Fruit fly (Drosophila melanogaster): ENCODE data around the gene CG12539.

The CG12539 gene

DNA sequence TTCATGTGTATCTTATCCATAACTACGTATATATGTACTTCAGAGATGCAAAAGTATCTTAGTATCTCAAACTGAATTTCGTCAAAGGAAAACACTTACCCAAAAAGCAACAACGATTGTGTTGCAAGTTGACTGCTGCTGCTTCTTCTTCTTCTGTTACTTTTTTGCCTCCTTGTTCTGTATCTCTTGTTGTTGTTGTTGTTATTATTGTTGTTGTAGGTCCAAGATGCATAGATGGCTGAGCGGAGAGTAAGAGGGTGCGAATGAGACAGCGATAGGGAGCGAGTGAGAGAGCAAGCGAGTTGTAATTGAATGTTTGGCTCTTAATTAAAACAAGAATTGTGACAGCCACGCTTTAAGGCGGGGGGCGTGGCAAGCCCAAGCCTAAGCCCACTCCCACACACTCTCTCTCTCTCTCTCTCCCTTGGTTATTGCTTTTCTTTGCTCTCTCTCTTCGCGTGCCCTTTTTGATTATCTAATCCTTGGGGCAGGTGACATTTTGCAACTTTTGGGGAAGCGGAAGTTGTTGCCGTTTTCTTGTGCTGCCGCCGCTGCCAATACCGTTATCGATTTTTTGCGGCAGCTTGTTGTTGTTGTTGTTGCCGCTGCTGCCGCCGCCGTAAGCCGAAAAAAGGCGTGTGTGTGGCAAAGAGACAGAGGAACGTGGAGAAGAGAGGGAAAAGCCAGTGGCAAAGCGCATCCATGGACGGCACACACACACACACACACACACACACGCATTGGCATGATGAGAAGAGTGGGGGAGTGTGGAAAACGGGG lies 19.7 kb downstream of the CG12539 start:
- TF ChIP-seq CG17801 (GFP tag; optimal IDR thresholded peaks at IDR 0.05; ENCODE audit: partially characterized antibody) = no peak

- no peak for TF ChIP-seq CG17801 (GFP tag; optimal IDR thresholded peaks at IDR 0.05; ENCODE audit: partially characterized antibody)
Measured at dm6 chrX:14812239-14812638, 32.3 kb downstream of the CG12539 start.

DNA sequence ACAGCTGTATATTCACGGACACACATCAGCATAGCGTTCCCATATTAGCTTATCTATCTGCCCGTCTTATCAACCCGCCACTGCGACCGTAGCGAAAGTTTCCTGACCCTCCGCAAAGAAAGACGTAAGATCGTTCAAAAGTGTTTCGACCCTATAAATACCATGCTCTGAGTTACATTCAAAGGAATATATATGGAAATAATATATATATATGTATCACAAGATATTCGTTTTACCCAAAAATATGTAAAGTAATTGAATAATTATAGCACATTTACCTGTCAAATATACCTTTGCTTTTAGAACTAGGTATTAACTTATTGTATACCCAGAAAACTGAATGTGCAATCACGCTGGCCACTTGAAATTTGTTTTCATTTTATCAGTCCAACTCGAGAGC lies 34.1 kb downstream of the CG12539 start:
- TF ChIP-seq CG17801 (GFP tag; optimal IDR thresholded peaks at IDR 0.05; ENCODE audit: partially characterized antibody) = no peak

dm6 chrX:14805646-14806045 lies 38.9 kb downstream of the CG12539 start:
- TF ChIP-seq CG17801 (GFP tag; optimal IDR thresholded peaks at IDR 0.05; ENCODE audit: partially characterized antibody) = no peak

DNA sequence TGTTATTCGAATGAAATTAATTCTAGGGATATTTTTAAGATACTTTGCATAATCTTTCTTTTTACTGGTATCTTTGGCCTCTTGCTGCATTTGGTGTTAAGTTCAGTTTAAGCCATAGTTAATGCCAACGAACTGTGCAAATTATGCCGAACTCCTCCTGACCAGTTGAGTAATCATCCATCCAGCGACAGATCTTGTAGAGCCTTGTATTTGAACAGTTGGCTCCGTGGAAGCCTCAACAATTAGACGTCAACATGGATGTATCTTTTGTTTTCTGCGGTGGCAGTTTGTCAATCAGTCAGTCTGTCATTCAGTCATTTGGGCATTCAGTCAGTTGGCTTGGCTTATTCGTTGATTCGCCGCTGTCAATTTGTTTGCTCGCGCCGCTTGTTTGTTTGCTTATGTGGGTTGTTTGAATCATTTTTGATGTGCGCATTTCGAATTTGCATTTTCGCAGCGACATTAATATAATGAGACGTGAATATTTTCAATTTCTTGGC lies 41.9 kb downstream of the CG12539 start:
- TF ChIP-seq CG17801 (GFP tag; optimal IDR thresholded peaks at IDR 0.05; ENCODE audit: partially characterized antibody) = no peak
